Worm (Caenorhabditis elegans) whole organism, L1 larva: ENCODE data around the gene Y113G7A.13.

Source experiments
- fos-1 ChIP-seq: fragments of 150-350 bp; optimal IDR thresholded peaks from 2 replicates; lab custom pipeline; 2014; ENCODE audit warnings: missing biosample characterization, missing genetic modification characterization
- hlh-4 ChIP-seq: sonication (generic microtip); optimal IDR thresholded peaks from 2 replicates; lab custom pipeline; 2016; ENCODE audit warnings: mild to moderate bottlenecking, missing genetic modification characterization, missing compliant biosample characterization
- irx-1 ChIP-seq: sonication (generic microtip); optimal IDR thresholded peaks from 2 replicates; lab custom pipeline; 2016; ENCODE audit warnings: missing genetic modification characterization, missing compliant biosample characterization
- mep-1 ChIP-seq: fragments of 150-350 bp; optimal IDR thresholded peaks from 2 replicates; lab custom pipeline; 2014; ENCODE audit warnings: missing biosample characterization, missing genetic modification characterization
- nhr-19 ChIP-seq: fragments of 200-800 bp; sonication (Bioruptor generic); conservative IDR thresholded peaks from 2 replicates; pipeline ENCODE4 v1.3.6; 2022; ENCODE audit warnings: missing genetic modification characterization, missing compliant biosample characterization
- nhr-77 ChIP-seq: fragments of 150-350 bp; optimal IDR thresholded peaks from 2 replicates; lab custom pipeline; 2014; ENCODE audit warnings: missing biosample characterization, missing genetic modification characterization
- pqm-1 ChIP-seq: sonication (generic microtip); optimal IDR thresholded peaks from 3 replicates; lab custom pipeline; 2017; ENCODE audit warnings: missing biosample characterization, missing genetic modification characterization
- sox-4 ChIP-seq: sonication (generic microtip); optimal IDR thresholded peaks from 2 replicates; lab custom pipeline; 2016; ENCODE audit warnings: missing genetic modification characterization, missing compliant biosample characterization
- tlp-1 ChIP-seq: fragments of 150-350 bp; optimal IDR thresholded peaks from 2 replicates; lab custom pipeline; 2014; ENCODE audit warnings: missing biosample characterization, missing genetic modification characterization
- unc-98 ChIP-seq: fragments of 200-800 bp; sonication (Bioruptor generic); IDR thresholded peaks from 2 replicates; pipeline ENCODE4 v1.3.6; 2022; ENCODE audit warnings: missing genetic modification characterization, missing compliant biosample characterization
- ztf-4 ChIP-seq: fragments of 150-350 bp; optimal IDR thresholded peaks from 2 replicates; lab custom pipeline; 2014; ENCODE audit warnings: missing biosample characterization, missing genetic modification characterization

DNA sequence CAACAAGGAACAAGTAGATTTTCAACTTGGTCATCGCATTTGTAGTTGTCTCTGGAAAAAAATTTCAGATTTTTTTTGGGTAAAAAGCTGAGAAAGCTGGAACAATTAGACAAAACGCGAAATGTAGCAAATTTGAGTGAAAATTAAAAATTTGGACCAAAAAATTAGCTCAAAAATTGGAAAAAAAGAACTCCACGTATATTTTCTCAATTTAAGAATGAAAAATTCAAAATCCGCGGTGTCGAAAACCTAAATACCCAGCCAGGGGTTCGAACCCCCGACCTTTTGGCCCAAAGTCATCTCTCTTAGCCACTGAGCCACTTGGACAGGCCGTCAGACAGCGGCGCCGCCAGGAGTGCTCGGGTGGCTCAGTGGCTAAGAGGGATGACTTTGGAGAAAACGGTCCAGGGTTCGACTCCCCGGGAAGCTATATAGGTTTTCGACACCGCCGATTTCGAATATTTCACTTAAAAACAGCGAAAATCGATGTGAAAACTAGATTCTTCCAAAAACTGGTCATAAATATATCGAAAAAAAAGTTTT, 27.3 kb upstream of the Y113G7A.13 start, which contains the start of gene ncx-1:
- TF ChIP-seq mep-1 (tag; lab: Kevin White, UChicago) (no peak), hlh-4 (no peak), unc-98 (GFP tag; lab: Robert Waterston, UW) (no peak), sox-4 (tag; lab: Kevin White, UChicago) (no peak), irx-1 (tag; lab: Kevin White, UChicago) (no peak), nhr-77 (tag; lab: Kevin White, UChicago) (no peak), ztf-4 (tag; lab: Kevin White, UChicago) (no peak), pqm-1 (tag; lab: Kevin White, UChicago) (no peak), nhr-19 (no peak), fos-1 (tag; lab: Kevin White, UChicago) (no peak), tlp-1 (tag; lab: Kevin White, UChicago) (no peak)
